Fruit fly (Drosophila melanogaster): Measurements from ENCODE around the gene TBC1D23.

dm6 chr2L:1102349-1102748, 26.8 kb upstream of the TBC1D23 start, which contains the start of gene CG4629:
- no peak for TF ChIP-seq CG8478 (optimal IDR thresholded peaks at IDR 0.05)
- TF ChIP-seq CTCF (optimal IDR thresholded peaks at IDR 0.05): no peak

Measured in S2 (cell line).